Fruit fly (Drosophila melanogaster) whole organism, embryonic: ENCODE results near the gene Glyat.

Experiments used
- Bdp1 ChIP-seq: fragments of 200-800 bp; sonication (Bioruptor generic); optimal IDR thresholded peaks from 3 replicates; lab custom pipeline; 2016; ENCODE audit warnings: missing biosample characterization, missing genetic modification characterization
- Bgb ChIP-seq: fragments of 200-800 bp; sonication (Bioruptor generic); IDR thresholded peaks from 2 replicates; pipeline ENCODE4 v1.3.6; 2022; ENCODE audit warnings: missing biosample characterization, missing genetic modification characterization; ENCODE audit not compliant: partially characterized antibody
- CG10321 ChIP-seq: fragments of 200-800 bp; sonication (Bioruptor generic); IDR thresholded peaks from 2 replicates; pipeline ENCODE4 v1.3.6; 2022; ENCODE audit warnings: missing biosample characterization, missing genetic modification characterization
- CG10959 ChIP-seq: fragments of 200-800 bp; sonication (Bioruptor generic); IDR thresholded peaks from 2 replicates; pipeline ENCODE4 v1.3.6; 2022; ENCODE audit warnings: missing biosample characterization, missing genetic modification characterization
- CG11398 ChIP-seq: fragments of 200-800 bp; sonication (Bioruptor generic); optimal IDR thresholded peaks from 2 replicates; lab custom pipeline; 2016; ENCODE audit warnings: missing biosample characterization, missing genetic modification characterization
- CG11560 ChIP-seq: fragments of 200-800 bp; sonication (Bioruptor generic); IDR thresholded peaks from 3 replicates; pipeline ENCODE4 v1.3.6; 2022; ENCODE audit warnings: missing biosample characterization, missing genetic modification characterization
- CG12155 ChIP-seq: fragments of 200-800 bp; sonication (Bioruptor generic); optimal IDR thresholded peaks from 3 replicates; lab custom pipeline; 2016; ENCODE audit warnings: missing biosample characterization, missing genetic modification characterization
- CG13123 ChIP-seq: fragments of 200-800 bp; sonication (Bioruptor generic); optimal IDR thresholded peaks from 2 replicates; lab custom pipeline; 2016; ENCODE audit warnings: missing biosample characterization, missing genetic modification characterization
- CG14014 ChIP-seq: fragments of 200-800 bp; sonication (Bioruptor generic); IDR thresholded peaks from 2 replicates; pipeline ENCODE4 v1.3.6; 2022; ENCODE audit warnings: missing biosample characterization, missing genetic modification characterization
- CG18262 ChIP-seq: fragments of 200-800 bp; optimal IDR thresholded peaks from 3 replicates; lab custom pipeline; 2019; ENCODE audit warnings: missing biosample characterization, mild to moderate bottlenecking, missing genetic modification characterization, moderate library complexity
- CG18599 ChIP-seq: fragments of 200-800 bp; sonication (Bioruptor generic); optimal IDR thresholded peaks from 3 replicates; lab custom pipeline; 2017; ENCODE audit warnings: missing biosample characterization, missing genetic modification characterization, mild to moderate bottlenecking, moderate library complexity, missing genetic modification reagents
- CG3065 ChIP-seq: fragments of 200-800 bp; sonication (Bioruptor generic); optimal IDR thresholded peaks from 2 replicates; lab custom pipeline; 2016; ENCODE audit warnings: missing biosample characterization, missing genetic modification characterization
- CG3163 ChIP-seq: fragments of 200-800 bp; sonication (Bioruptor generic); optimal IDR thresholded peaks from 3 replicates; lab custom pipeline; 2016; ENCODE audit warnings: missing biosample characterization, missing genetic modification characterization
- CG4707 ChIP-seq: fragments of 200-800 bp; sonication (Bioruptor generic); optimal IDR thresholded peaks from 2 replicates; lab custom pipeline; 2018; ENCODE audit warnings: missing biosample characterization, mild to moderate bottlenecking, missing genetic modification characterization, moderate library complexity
- CG4854 ChIP-seq: fragments of 200-800 bp; sonication (Bioruptor generic); optimal IDR thresholded peaks from 2 replicates; lab custom pipeline; 2016; ENCODE audit warnings: missing biosample characterization, missing genetic modification characterization, inconsistent platforms
- CG6272 ChIP-seq: fragments of 200-800 bp; sonication (Bioruptor generic); IDR thresholded peaks from 2 replicates; pipeline ENCODE4 v1.3.6; 2022; ENCODE audit warnings: missing biosample characterization, missing genetic modification characterization
- CG8388 ChIP-seq: fragments of 200-800 bp; sonication (Bioruptor generic); optimal IDR thresholded peaks from 2 replicates; lab custom pipeline; 2019; ENCODE audit warnings: missing biosample characterization, mild to moderate bottlenecking, missing genetic modification characterization, moderate library complexity
- Dbx ChIP-seq: fragments of 200-800 bp; sonication (Bioruptor generic); IDR thresholded peaks from 3 replicates; pipeline ENCODE4 v1.3.6; 2022; ENCODE audit warnings: missing biosample characterization, missing genetic modification characterization
- Eip74EF ChIP-seq, 2 experiments: fragments of 200-800 bp in 1 of 2; fragments of >200 bp in 1 of 2; sonication (Bioruptor generic) in 1 of 2; optimal IDR thresholded peaks; 2 replicates each; lab custom pipeline; 2017 to 2019; ENCODE audit warnings: missing biosample characterization in 2 of 2, missing genetic modification characterization in 2 of 2, mild to moderate bottlenecking in 1 of 2, moderate library complexity in 1 of 2
- Hey ChIP-seq: fragments of 200-800 bp; sonication (Bioruptor generic); optimal IDR thresholded peaks from 3 replicates; lab custom pipeline; 2018; ENCODE audit warnings: missing biosample characterization, mild to moderate bottlenecking, missing genetic modification characterization
- Hmr ChIP-seq: fragments of 200-800 bp; sonication (Bioruptor generic); optimal IDR thresholded peaks from 3 replicates; lab custom pipeline; 2017; ENCODE audit warnings: mild to moderate bottlenecking, missing biosample characterization, missing genetic modification reagents, missing genetic modification characterization
- Hr3 ChIP-seq: fragments of 200-800 bp; sonication (Bioruptor generic); optimal IDR thresholded peaks from 3 replicates; lab custom pipeline; 2016; ENCODE audit warnings: missing biosample characterization, missing genetic modification characterization
- Lhr ChIP-seq: fragments of 200-800 bp; sonication (Bioruptor generic); optimal IDR thresholded peaks from 3 replicates; lab custom pipeline; 2017; ENCODE audit warnings: mild to moderate bottlenecking, missing biosample characterization, missing genetic modification reagents, missing genetic modification characterization
- Lim3 ChIP-seq: fragments of 200-800 bp; sonication (Bioruptor generic); IDR thresholded peaks from 2 replicates; pipeline ENCODE4 v1.3.6; 2022; ENCODE audit warnings: missing biosample characterization, missing genetic modification characterization
- NFAT ChIP-seq: fragments of 200-800 bp; sonication (Bioruptor generic); IDR thresholded peaks from 2 replicates; pipeline ENCODE4 v1.3.6; 2022; ENCODE audit warnings: missing biosample characterization, missing genetic modification characterization
- Ptx1 ChIP-seq: fragments of 200-800 bp; sonication (Bioruptor generic); IDR thresholded peaks from 2 replicates; pipeline ENCODE4 v1.3.6; 2022; ENCODE audit warnings: missing biosample characterization, missing genetic modification characterization
- Sin3A ChIP-seq: fragments of >200 bp; optimal IDR thresholded peaks from 2 replicates; lab custom pipeline; 2018
- Spps ChIP-seq: fragments of 200-800 bp; sonication (Bioruptor generic); optimal IDR thresholded peaks from 2 replicates; lab custom pipeline; 2018; ENCODE audit warnings: missing biosample characterization, mild to moderate bottlenecking, missing genetic modification characterization
- bbx ChIP-seq: fragments of 200-800 bp; sonication (Bioruptor generic); IDR thresholded peaks from 2 replicates; pipeline ENCODE4 v1.3.6; 2022; ENCODE audit warnings: missing biosample characterization, missing genetic modification characterization; ENCODE audit not compliant: partially characterized antibody
- btn ChIP-seq: fragments of 200-800 bp; sonication (Bioruptor generic); optimal IDR thresholded peaks from 2 replicates; lab custom pipeline; 2016; ENCODE audit warnings: missing biosample characterization, missing genetic modification characterization
- dati ChIP-seq: fragments of 200-800 bp; sonication (Bioruptor generic); IDR thresholded peaks from 2 replicates; pipeline ENCODE4 v1.3.6; 2022; ENCODE audit warnings: missing biosample characterization, missing genetic modification characterization
- ems ChIP-seq: fragments of 200-800 bp; sonication (Bioruptor generic); optimal IDR thresholded peaks from 3 replicates; lab custom pipeline; 2016; ENCODE audit warnings: missing biosample characterization, missing genetic modification characterization
- ftz-f1 ChIP-seq: fragments of 200-800 bp; sonication (Bioruptor generic); optimal IDR thresholded peaks from 2 replicates; lab custom pipeline; 2016; ENCODE audit warnings: missing biosample characterization, missing genetic modification characterization
- gcm ChIP-seq: fragments of 200-800 bp; sonication (Bioruptor generic); optimal IDR thresholded peaks from 2 replicates; lab custom pipeline; 2019; ENCODE audit warnings: missing biosample characterization, mild to moderate bottlenecking, missing genetic modification characterization, moderate library complexity
- gcm2 ChIP-seq: fragments of 200-800 bp; sonication (Bioruptor generic); optimal IDR thresholded peaks from 2 replicates; lab custom pipeline; 2016; ENCODE audit warnings: missing biosample characterization, missing genetic modification characterization
- gro ChIP-seq: fragments of 200-800 bp; sonication (Bioruptor generic); optimal IDR thresholded peaks from 2 replicates; lab custom pipeline; 2016; ENCODE audit warnings: missing biosample characterization, missing genetic modification characterization
- ham ChIP-seq: fragments of 200-800 bp; sonication (Bioruptor generic); IDR thresholded peaks from 2 replicates; pipeline ENCODE4 v1.3.6; 2022; ENCODE audit warnings: missing biosample characterization, missing genetic modification characterization
- hth ChIP-seq: fragments of >200 bp; optimal IDR thresholded peaks from 2 replicates; lab custom pipeline; 2017; ENCODE audit warnings: inconsistent platforms
- kah ChIP-seq: fragments of 200-800 bp; sonication (Bioruptor generic); optimal IDR thresholded peaks from 2 replicates; lab custom pipeline; 2018; ENCODE audit warnings: missing biosample characterization, mild to moderate bottlenecking, missing genetic modification characterization
- kay ChIP-seq: fragments of 200-800 bp; sonication (Bioruptor generic); optimal IDR thresholded peaks from 2 replicates; lab custom pipeline; 2016; ENCODE audit warnings: missing biosample characterization, missing genetic modification characterization
- klu ChIP-seq: fragments of 200-800 bp; sonication (Bioruptor generic); IDR thresholded peaks from 2 replicates; pipeline ENCODE4 v1.3.6; 2022; ENCODE audit warnings: missing biosample characterization, missing genetic modification characterization
- lola ChIP-seq, 3 experiments: fragments of >200 bp in 2 of 3; fragments of 200-800 bp in 1 of 3; sonication (Bioruptor generic) in 1 of 3; optimal IDR thresholded peaks; 2 replicates each; lab custom pipeline; 2017 to 2019; ENCODE audit warnings: missing biosample characterization in 3 of 3, missing genetic modification characterization in 3 of 3, mild to moderate bottlenecking in 1 of 3, moderate library complexity in 1 of 3
- luna ChIP-seq: fragments of 200-800 bp; sonication (Bioruptor generic); optimal IDR thresholded peaks from 2 replicates; lab custom pipeline; 2016; ENCODE audit warnings: missing biosample characterization, missing genetic modification characterization
- maf-S ChIP-seq: fragments of 200-800 bp; sonication (Bioruptor generic); optimal IDR thresholded peaks from 2 replicates; lab custom pipeline; 2016; ENCODE audit warnings: missing biosample characterization, missing genetic modification characterization
- mld ChIP-seq: fragments of 200-800 bp; sonication (Bioruptor generic); IDR thresholded peaks from 3 replicates; pipeline ENCODE4 v1.3.6; 2022; ENCODE audit warnings: missing biosample characterization, missing genetic modification characterization; ENCODE audit not compliant: partially characterized antibody
- nerfin-2 ChIP-seq: fragments of 200-800 bp; sonication (Bioruptor generic); IDR thresholded peaks from 2 replicates; pipeline ENCODE4 v1.3.6; 2022; ENCODE audit warnings: missing biosample characterization, missing genetic modification characterization; ENCODE audit not compliant: partially characterized antibody
- p53 ChIP-seq: fragments of 200-800 bp; sonication (Bioruptor generic); optimal IDR thresholded peaks from 2 replicates; lab custom pipeline; 2016; ENCODE audit warnings: missing biosample characterization, missing genetic modification characterization
- slbo ChIP-seq: fragments of 200-800 bp; sonication (Bioruptor generic); IDR thresholded peaks from 2 replicates; pipeline ENCODE4 v1.3.6; 2022; ENCODE audit warnings: missing biosample characterization, missing genetic modification characterization
- slp2 ChIP-seq: fragments of 200-800 bp; sonication (Bioruptor generic); optimal IDR thresholded peaks from 2 replicates; lab custom pipeline; 2016; ENCODE audit warnings: missing biosample characterization, missing genetic modification characterization
- sug ChIP-seq: fragments of 200-800 bp; optimal IDR thresholded peaks from 2 replicates; lab custom pipeline; 2019; ENCODE audit warnings: missing biosample characterization, mild to moderate bottlenecking, missing genetic modification characterization, moderate library complexity
- tup ChIP-seq: fragments of 200-800 bp; sonication (Bioruptor generic); optimal IDR thresholded peaks from 2 replicates; lab custom pipeline; 2016; ENCODE audit warnings: missing biosample characterization, mild to moderate bottlenecking, missing genetic modification characterization, moderate library complexity
- vvl ChIP-seq: fragments of 200-800 bp; sonication (Bioruptor generic); IDR thresholded peaks from 2 replicates; pipeline ENCODE4 v1.3.6; 2022; ENCODE audit warnings: missing biosample characterization, missing genetic modification characterization

Gene Glyat

dm6 chr2L:8030693-8031210 lies 20.3 kb upstream of the Glyat start, which contains the start of gene Cka (continued):
- TF ChIP-seq gro (GFP tag; lab: Kevin White, UChicago) (no peak), CG12155 (GFP tag; lab: Kevin White, UChicago) (no peak), ems (GFP tag; lab: Kevin White, UChicago) (no peak), CG4854 (GFP tag; lab: Kevin White, UChicago) (no peak), Dbx (GFP tag; lab: Robert Waterston, UW) (0 out of 3 replicates have a peak, but pooled peaks have one; percentile 18), CG6272 (GFP tag; lab: Robert Waterston, UW) (0 out of 2 replicates have a peak, but pooled peaks have one; percentile 12), maf-S (no peak), luna (GFP tag; lab: Kevin White, UChicago) (no peak), Sin3A (lab: Kevin White, UChicago) (peak; percentile 46), hth (lab: Kevin White, UChicago) (no peak), sug (tag; lab: Kevin White, UChicago) (no peak), CG13123 (GFP tag; lab: Kevin White, UChicago) (no peak), btn (GFP tag; lab: Kevin White, UChicago) (no peak), klu (GFP tag; lab: Robert Waterston, UW) (no peak), bbx (GFP tag; lab: Robert Waterston, UW) (peak; percentile 68), CG11398 (GFP tag; lab: Kevin White, UChicago) (no peak), CG3065 (GFP tag; lab: Kevin White, UChicago) (no peak), Hmr (GFP tag; lab: Kevin White, UChicago) (peak; percentile 42), dati (GFP tag; lab: Robert Waterston, UW) (no peak), CG11560 (tag; lab: Robert Waterston, UW) (no peak), gcm (peak; percentile 44), Hey (no peak), Bgb (GFP tag; lab: Robert Waterston, UW) (peak; percentile 61; the same call in 1 of the 2 replicates), CG10959 (GFP tag; lab: Robert Waterston, UW) (no peak), slp2 (GFP tag; lab: Kevin White, UChicago) (no peak), vvl (GFP tag; lab: Robert Waterston, UW) (peak; percentile 50), NFAT (GFP tag; lab: Robert Waterston, UW) (no peak; the same call in 1 of the 2 replicates), Hr3 (GFP tag; lab: Kevin White, UChicago) (no peak), CG8388 (GFP tag; lab: Kevin White, UChicago) (no peak), Spps (tag; lab: Kevin White, UChicago) (no peak), tup (no peak), kay (GFP tag; lab: Kevin White, UChicago) (no peak), CG14014 (GFP tag; lab: Robert Waterston, UW) (no peak), CG3163 (no peak), mld (no peak), lola (GFP tag; optimal IDR thresholded peaks at IDR 0.05; lab: Kevin White, UChicago) (no peak), nerfin-2 (GFP tag; lab: Robert Waterston, UW) (no peak), CG4707 (no peak), CG10321 (GFP tag; lab: Robert Waterston, UW) (peak; percentile 98), p53 (GFP tag; lab: Kevin White, UChicago) (no peak), CG18599 (GFP tag; lab: Kevin White, UChicago) (peak; percentile 43), gcm2 (no peak), CG18262 (peak; percentile 1), ham (no peak), slbo (GFP tag; lab: Robert Waterston, UW) (0 out of 2 replicates have a peak, but pooled peaks have one; percentile 30), Lim3 (GFP tag; lab: Robert Waterston, UW) (no peak), Ptx1 (no peak), Bdp1 (GFP tag; lab: Kevin White, UChicago) (no peak), Eip74EF (GFP tag; optimal IDR thresholded peaks at IDR 0.05; lab: Kevin White, UChicago) (no peak), kah (GFP tag; lab: Kevin White, UChicago) (no peak), Lhr (GFP tag; lab: Kevin White, UChicago) (peak; percentile 30), ftz-f1 (GFP tag; lab: Kevin White, UChicago) (peak; percentile 69)
